Fruit fly (Drosophila melanogaster): ENCODE results near the gene tim.
A peak's percentile ranks its signal among the peaks of the same experiment; 100 is the strongest.

tim gene

dm6 chr2L:3507209-3508164 is at the start of gene tim:
tim (minus strand) TSS chr2L:3508119.
- TF ChIP-seq CG14655 (GFP tag; optimal IDR thresholded peaks at IDR 0.05) (no peak), CG9948 (tag; optimal IDR thresholded peaks at IDR 0.05) (no peak), CG4496 (GFP tag; IDR thresholded peaks at IDR 0.05) (peak; percentile 46; the same call in 2 of the 3 replicates), fd96Ca (GFP tag; IDR thresholded peaks at IDR 0.05) (peak; percentile 41; the same call in 1 of the 3 replicates), Pif1B (GFP tag; optimal IDR thresholded peaks at IDR 0.05) (no peak), CG10348 (GFP tag; IDR thresholded peaks at IDR 0.05) (no peak), CG8301 (tag; optimal IDR thresholded peaks at IDR 0.05) (no peak)

dm6 chr2L:3557471-3557870 is 49.6 kb upstream of the tim start:
- TF ChIP-seq rn (GFP tag; IDR thresholded peaks at IDR 0.05) (no peak), CG15710 (tag; optimal IDR thresholded peaks at IDR 0.05) (peak; percentile 67), Pif1B (GFP tag; optimal IDR thresholded peaks at IDR 0.05) (peak; percentile 57), CG14655 (GFP tag; optimal IDR thresholded peaks at IDR 0.05) (peak; percentile 57), CG4496 (GFP tag; IDR thresholded peaks at IDR 0.05) (0 out of 3 replicates have a peak, but pooled peaks have one; percentile 37), D1 (tag; optimal IDR thresholded peaks at IDR 0.05) (no peak), CG8159 (tag; optimal IDR thresholded peaks at IDR 0.05) (peak; percentile 66), Snoo (tag; optimal IDR thresholded peaks at IDR 0.05) (no peak), CG34367 (tag; optimal IDR thresholded peaks at IDR 0.05) (peak; percentile 55), Pif1A (GFP tag; optimal IDR thresholded peaks at IDR 0.05) (peak; percentile 66), Ets98B (GFP tag; IDR thresholded peaks at IDR 0.05) (no peak), gl (tag; optimal IDR thresholded peaks at IDR 0.05) (peak; percentile 29), CG12605 (GFP tag; IDR thresholded peaks at IDR 0.05) (no peak), CG13204 (GFP tag; optimal IDR thresholded peaks at IDR 0.05) (peak; percentile 17), CG8301 (tag; optimal IDR thresholded peaks at IDR 0.05) (peak; percentile 37), CG9948 (tag; optimal IDR thresholded peaks at IDR 0.05) (peak; percentile 55), EcR (GFP tag; optimal IDR thresholded peaks at IDR 0.05) (peak; percentile 23), CG17806 (tag; optimal IDR thresholded peaks at IDR 0.05) (peak; percentile 57)

- TF ChIP-seq CG10348 (GFP tag; IDR thresholded peaks at IDR 0.05) (no peak), CG34367 (tag; optimal IDR thresholded peaks at IDR 0.05) (no peak), Ets98B (GFP tag; IDR thresholded peaks at IDR 0.05) (no peak), CG8159 (tag; optimal IDR thresholded peaks at IDR 0.05) (no peak), Pif1A (GFP tag; optimal IDR thresholded peaks at IDR 0.05) (no peak), CG9948 (tag; optimal IDR thresholded peaks at IDR 0.05) (no peak), fd96Ca (GFP tag; IDR thresholded peaks at IDR 0.05) (no peak), rn (GFP tag; IDR thresholded peaks at IDR 0.05) (no peak), Pif1B (GFP tag; optimal IDR thresholded peaks at IDR 0.05) (no peak), CG14655 (GFP tag; optimal IDR thresholded peaks at IDR 0.05) (no peak), D1 (tag; optimal IDR thresholded peaks at IDR 0.05) (no peak), gl (tag; optimal IDR thresholded peaks at IDR 0.05) (no peak), CG4496 (GFP tag; IDR thresholded peaks at IDR 0.05) (no peak), CG13204 (GFP tag; optimal IDR thresholded peaks at IDR 0.05) (no peak), CG12605 (GFP tag; IDR thresholded peaks at IDR 0.05) (no peak), EcR (GFP tag; optimal IDR thresholded peaks at IDR 0.05) (no peak), CG32121 (GFP tag; IDR thresholded peaks at IDR 0.05) (no peak), Snoo (tag; optimal IDR thresholded peaks at IDR 0.05) (no peak), CG8301 (tag; optimal IDR thresholded peaks at IDR 0.05) (no peak)
These were observed 49.0 kb upstream of the tim start for dm6 chr2L:3556937-3557336.

dm6 chr2L:3555408-3556058 is 47.6 kb upstream of the tim start:
- no peak for TF ChIP-seq gl (tag; optimal IDR thresholded peaks at IDR 0.05)
- TF ChIP-seq Pif1B (GFP tag; optimal IDR thresholded peaks at IDR 0.05): no peak
- TF ChIP-seq CG10348 (GFP tag; IDR thresholded peaks at IDR 0.05): no peak
- no peak for TF ChIP-seq CG4496 (GFP tag; IDR thresholded peaks at IDR 0.05)
- no peak for TF ChIP-seq D1 (tag; optimal IDR thresholded peaks at IDR 0.05)
- TF ChIP-seq CG14655 (GFP tag; optimal IDR thresholded peaks at IDR 0.05): no peak
- TF ChIP-seq CG9948 (tag; optimal IDR thresholded peaks at IDR 0.05): no peak
- no peak for TF ChIP-seq CG12605 (GFP tag; IDR thresholded peaks at IDR 0.05)
- no peak for TF ChIP-seq rn (GFP tag; IDR thresholded peaks at IDR 0.05)
- TF ChIP-seq fd96Ca (GFP tag; IDR thresholded peaks at IDR 0.05): no peak
- no peak for TF ChIP-seq CG34367 (tag; optimal IDR thresholded peaks at IDR 0.05)
- TF ChIP-seq CG13204 (GFP tag; optimal IDR thresholded peaks at IDR 0.05): no peak
- no peak for TF ChIP-seq EcR (GFP tag; optimal IDR thresholded peaks at IDR 0.05)
- no peak for TF ChIP-seq Pif1A (GFP tag; optimal IDR thresholded peaks at IDR 0.05)
- TF ChIP-seq CG8301 (tag; optimal IDR thresholded peaks at IDR 0.05): no peak

dm6 chr2L:3553902-3554301 is 46.0 kb upstream of the tim start:
- peak; percentile 55 for TF ChIP-seq Snoo (tag; optimal IDR thresholded peaks at IDR 0.05)
- no peak for TF ChIP-seq CG4496 (GFP tag; IDR thresholded peaks at IDR 0.05)

dm6 chr2L:3552773-3553172 is 44.9 kb upstream of the tim start:
- TF ChIP-seq CG15710 (tag; optimal IDR thresholded peaks at IDR 0.05) (peak; percentile 85), CG14655 (GFP tag; optimal IDR thresholded peaks at IDR 0.05) (peak; percentile 69), CG4496 (GFP tag; IDR thresholded peaks at IDR 0.05) (peak; percentile 66; the same call in 2 of the 3 replicates), D1 (tag; optimal IDR thresholded peaks at IDR 0.05) (peak; percentile 31), fd96Ca (GFP tag; IDR thresholded peaks at IDR 0.05) (peak; percentile 68; the same call in 2 of the 3 replicates), CG9948 (tag; optimal IDR thresholded peaks at IDR 0.05) (peak; percentile 81), CG8159 (tag; optimal IDR thresholded peaks at IDR 0.05) (peak; percentile 85), gl (tag; optimal IDR thresholded peaks at IDR 0.05) (peak; percentile 72), CG8301 (tag; optimal IDR thresholded peaks at IDR 0.05) (peak; percentile 48), rn (GFP tag; IDR thresholded peaks at IDR 0.05) (no peak), Pif1A (GFP tag; optimal IDR thresholded peaks at IDR 0.05) (peak; percentile 66), CG17806 (tag; optimal IDR thresholded peaks at IDR 0.05) (peak; percentile 82), Pif1B (GFP tag; optimal IDR thresholded peaks at IDR 0.05) (peak; percentile 55), CG10348 (GFP tag; IDR thresholded peaks at IDR 0.05) (no peak), EcR (GFP tag; optimal IDR thresholded peaks at IDR 0.05) (no peak), Ets98B (GFP tag; IDR thresholded peaks at IDR 0.05) (0 out of 2 replicates have a peak, but pooled peaks have one; percentile 21), CG12605 (GFP tag; IDR thresholded peaks at IDR 0.05) (peak; percentile 26; the same call in 1 of the 2 replicates), CG32121 (GFP tag; IDR thresholded peaks at IDR 0.05) (no peak), CG34367 (tag; optimal IDR thresholded peaks at IDR 0.05) (peak; percentile 67), Snoo (tag; optimal IDR thresholded peaks at IDR 0.05) (peak; percentile 50), CG13204 (GFP tag; optimal IDR thresholded peaks at IDR 0.05) (peak; percentile 54)
